Fruit fly (Drosophila melanogaster) ovary, adult (tissue): Measurements from ENCODE around the gene aru.

ENCODE experiments used
- CG17801 ChIP-seq: fragments of 200-800 bp; optimal IDR thresholded peaks from 2 replicates; lab custom pipeline; 2019; ENCODE audit warnings: missing biosample characterization, mild to moderate bottlenecking, missing genetic modification characterization, moderate library complexity; ENCODE audit not compliant: partially characterized antibody

aru gene

DNA sequence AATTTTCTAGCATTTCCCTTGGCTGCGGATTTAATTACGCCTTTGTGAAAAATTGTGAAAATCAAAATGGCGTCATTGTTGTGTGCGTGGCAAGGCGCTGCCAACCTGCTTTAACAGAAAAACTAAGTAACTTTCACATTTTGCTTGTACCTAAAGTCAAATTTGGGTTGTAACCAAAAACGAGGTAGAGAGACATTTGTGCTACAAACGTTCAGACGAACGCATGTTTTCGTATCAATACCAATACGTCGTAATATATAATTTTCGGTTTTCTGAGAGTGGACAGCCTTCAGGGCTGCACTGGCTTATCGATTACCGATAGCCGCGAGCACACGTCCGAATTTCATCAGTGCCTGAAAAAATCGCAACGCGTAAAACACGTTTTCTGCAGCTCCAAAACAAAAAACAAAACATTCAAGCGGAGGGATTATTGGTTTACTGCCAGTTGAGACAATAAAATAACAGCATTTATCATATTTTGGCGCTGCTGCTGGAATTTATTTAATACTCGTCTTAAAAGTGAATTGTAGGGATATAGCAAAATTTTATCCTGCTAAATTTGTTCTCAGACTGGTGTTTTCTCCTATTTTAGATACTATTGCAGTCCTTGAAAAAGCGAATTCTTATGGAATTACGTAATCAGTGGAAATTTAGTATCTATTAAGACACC lies 2.7 kb upstream of the aru start:
- peak; percentile 70 for TF ChIP-seq CG17801 (GFP tag; lab: Kevin White, UChicago)

DNA sequence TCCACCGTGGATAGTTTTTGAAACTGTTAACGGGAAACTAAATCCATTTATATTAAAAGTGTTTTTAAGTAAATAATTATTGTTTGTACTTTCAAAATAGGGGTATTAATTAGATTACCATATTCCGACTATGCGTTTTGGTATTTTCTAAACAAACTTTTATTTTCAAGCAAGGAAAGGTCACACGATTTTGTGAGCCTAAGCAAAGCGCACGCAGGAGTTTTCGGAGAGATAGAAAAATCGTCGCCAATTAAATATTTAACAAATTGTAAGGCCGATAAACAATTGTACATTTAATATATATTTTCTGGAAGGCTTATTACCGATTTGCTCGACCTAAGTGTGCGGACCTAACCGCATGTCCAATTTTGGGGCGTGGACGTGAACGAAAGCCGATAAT lies 2.1 kb upstream of the aru start, which contains the start of gene PNUTS:
TSS of gene PNUTS (plus strand) at position 181 of the 400 bp plus-strand sequence.
- no peak for TF ChIP-seq CG17801 (GFP tag; lab: Kevin White, UChicago)

DNA sequence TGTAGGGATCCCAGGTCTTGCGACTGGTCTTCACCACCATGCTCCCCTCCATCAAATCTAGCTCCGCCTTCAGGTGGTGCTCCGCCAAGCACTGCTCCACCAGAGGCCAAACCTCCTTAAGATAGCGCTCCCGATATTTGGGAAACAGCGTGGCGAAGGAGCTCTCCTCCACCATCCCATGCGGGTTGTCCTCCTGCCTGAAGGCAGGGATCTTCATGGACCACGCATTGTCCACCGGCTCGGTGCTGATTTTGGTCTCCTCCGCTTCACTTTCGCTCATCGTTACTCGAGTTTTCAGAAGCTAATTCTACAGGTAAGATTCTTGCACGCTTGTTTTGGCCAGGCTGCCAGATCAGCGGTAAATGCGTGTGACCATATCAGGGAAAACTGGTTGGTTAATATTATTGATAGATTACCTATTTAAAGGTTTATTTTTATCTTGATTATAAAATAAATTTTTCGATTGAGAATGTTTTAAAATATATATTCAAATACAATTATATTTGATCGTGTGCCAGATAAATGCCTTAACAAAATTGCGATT lies 1.4 kb upstream of the aru start, which contains the start of gene dbe:
TSS of gene dbe (minus strand) at position 361 of the 544 bp plus-strand sequence.
- no peak for TF ChIP-seq CG17801 (GFP tag; lab: Kevin White, UChicago)

DNA sequence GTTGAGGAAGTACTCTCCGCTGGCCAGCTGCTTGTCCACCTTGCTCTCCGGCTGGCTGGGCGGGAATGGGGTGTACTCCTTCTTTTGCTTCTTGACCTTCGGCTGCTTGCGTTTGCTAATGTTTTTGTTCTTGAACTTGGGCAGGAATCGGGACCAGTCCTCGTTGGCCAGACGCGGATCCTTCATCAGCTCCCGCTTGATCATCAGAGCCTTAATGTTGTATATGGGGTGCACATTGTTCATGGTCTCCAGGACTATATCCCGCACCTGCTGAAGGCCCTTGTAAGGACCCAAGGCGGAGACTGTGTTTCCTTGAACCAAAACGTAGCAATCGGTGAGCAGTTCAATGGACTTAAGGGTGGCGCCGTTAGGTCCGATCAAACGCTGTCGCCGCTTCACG lies 807 bp upstream of the aru start:
- no peak for TF ChIP-seq CG17801 (GFP tag; lab: Kevin White, UChicago)

DNA sequence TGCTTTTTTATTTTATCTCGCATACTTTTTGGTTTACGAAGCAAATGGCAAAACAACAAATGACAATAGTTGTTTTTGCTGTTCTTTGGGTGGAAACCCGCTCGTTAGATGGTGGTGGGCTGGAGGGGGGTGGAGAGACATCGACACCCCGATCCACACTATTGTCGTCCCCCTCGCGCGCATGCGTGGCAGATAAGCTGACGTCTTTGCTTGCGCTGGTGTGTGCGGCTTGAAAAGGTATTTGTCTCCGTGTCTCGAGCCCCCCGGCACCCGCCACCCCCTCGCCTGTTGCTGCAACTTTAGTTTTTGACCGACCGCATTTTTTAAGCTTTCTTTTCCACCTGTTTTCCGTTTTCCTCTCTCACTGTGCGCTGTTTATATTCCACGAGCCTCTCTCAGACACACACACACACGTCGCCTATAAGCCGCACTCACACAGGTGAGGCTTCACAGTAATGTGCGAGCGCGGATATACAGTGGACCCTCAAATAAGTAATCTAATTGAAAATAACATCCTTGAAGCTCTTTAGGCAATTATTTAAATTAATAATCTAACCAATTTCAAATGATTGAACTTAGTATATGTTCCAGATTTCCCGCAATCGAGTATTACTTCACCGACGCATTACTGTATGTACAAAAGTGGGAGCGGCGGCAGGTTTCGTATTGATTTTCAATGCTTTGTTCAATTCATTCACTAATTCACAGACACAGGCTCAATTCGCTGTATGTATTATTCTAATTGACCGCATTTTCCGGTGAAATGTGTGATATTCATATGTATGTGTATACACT lies 1.0 kb downstream of the aru start:
- TF ChIP-seq CG17801 (GFP tag; lab: Kevin White, UChicago), result peak; percentile 97

DNA sequence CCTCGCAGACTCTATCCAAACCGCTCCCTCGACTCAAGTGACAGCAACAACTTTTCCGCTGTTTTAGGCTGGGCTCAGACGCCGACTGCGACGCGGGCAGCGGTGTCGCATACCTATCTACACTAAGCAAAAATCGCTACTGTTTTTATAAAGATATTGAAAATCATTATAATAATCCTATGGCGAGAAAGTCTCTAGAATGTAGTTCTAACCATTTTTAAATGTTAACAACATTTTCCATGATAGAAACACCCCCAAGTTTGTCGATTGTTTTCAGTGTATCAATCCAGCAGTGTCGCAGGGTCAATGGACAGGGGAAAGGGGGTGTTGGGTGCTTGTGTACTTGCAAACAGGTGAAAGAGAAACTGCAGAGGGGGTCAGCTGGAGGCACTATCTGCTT lies 2.3 kb downstream of the aru start:
- TF ChIP-seq CG17801 (GFP tag; lab: Kevin White, UChicago), result peak; percentile 97

DNA sequence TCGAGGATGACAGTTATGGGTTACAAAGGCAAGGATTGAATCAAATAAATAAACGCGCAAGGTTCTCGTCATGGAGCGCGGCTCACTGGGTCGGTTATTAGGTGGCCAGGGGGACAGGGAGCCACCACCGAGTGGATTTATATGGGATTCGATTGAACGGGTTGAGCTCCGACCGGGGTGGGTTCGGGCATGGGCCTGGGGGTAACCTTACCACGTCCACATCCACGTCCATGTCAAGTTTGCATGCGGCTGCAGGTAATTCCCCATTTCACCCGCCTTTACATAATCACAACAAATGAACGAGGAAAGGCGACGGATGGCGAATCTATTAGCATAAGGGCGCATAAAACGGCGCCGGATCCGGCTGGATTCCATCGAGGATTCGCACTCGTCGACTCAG lies 8.3 kb downstream of the aru start, which contains the start of gene CG13950:
TSS of gene CG13950 (plus strand) at position 301 of the 400 bp plus-strand sequence.
- TF ChIP-seq CG17801 (GFP tag; lab: Kevin White, UChicago), result no peak

DNA sequence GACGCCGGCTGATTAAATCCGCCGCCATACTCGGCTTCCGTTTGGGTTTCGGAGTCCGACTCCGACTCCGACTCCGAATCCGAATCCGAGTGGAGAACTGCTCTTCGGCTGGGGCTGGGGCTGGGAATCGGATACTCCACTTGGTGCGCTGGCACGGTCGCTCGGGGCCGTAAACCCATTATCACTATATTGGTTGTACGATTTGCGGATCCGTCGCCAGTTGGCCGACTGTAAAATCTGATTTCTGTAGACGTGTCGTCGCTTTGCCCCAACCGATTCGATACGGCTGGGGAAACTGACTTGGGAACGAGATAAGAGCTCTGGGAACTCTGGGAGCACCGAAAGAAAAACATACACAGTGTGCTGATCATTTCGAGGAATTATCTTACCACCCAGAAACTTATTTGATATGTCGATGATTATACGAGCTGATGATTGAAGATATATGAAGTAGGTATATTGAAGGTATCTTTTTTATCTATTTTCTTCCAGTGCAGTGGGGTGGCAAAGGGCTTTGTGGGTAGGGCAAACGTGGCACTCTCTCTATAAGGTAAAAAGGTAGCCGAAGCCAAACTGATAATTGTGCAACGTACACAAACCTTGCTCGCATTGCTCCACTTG lies 10.1 kb downstream of the aru start:
- no peak for TF ChIP-seq CG17801 (GFP tag; lab: Kevin White, UChicago)

DNA sequence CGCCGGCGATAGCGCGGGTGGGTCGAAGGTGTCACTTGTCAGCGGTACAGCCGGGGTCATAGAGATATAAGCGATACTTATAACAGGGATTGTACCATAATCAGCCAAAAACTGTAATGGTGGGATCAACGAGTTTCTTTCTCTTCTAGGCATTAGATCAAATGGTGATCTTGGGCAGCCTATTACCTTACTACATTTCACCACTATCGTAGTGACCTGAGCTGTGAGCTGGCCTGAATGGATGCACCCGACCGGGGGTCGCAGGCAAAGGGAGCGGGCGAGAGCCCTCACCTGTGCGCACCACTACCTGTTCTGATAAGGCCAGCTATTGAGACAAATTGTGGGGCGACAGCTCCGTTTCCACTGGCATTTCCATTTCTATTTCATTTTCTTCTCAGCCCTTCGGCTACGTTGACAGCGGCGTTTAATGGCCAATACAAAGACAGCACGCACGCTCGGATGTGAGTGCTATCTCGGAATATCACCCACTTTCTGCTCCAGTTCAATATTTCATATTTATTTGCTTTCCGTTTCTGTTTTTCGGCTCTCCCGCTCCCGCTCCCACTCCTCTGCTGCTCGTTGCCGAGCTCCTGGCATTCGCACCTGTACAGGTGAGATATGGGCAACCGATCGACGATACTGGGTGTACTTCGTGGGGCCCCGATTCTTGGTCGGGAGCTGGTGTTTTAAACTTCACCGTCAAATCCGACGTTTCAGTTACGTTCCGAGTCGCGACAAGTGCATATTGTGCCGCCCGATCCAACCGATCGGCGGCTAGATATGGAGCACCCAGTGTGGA lies 11.3 kb downstream of the aru start:
- no peak for TF ChIP-seq CG17801 (GFP tag; lab: Kevin White, UChicago)

DNA sequence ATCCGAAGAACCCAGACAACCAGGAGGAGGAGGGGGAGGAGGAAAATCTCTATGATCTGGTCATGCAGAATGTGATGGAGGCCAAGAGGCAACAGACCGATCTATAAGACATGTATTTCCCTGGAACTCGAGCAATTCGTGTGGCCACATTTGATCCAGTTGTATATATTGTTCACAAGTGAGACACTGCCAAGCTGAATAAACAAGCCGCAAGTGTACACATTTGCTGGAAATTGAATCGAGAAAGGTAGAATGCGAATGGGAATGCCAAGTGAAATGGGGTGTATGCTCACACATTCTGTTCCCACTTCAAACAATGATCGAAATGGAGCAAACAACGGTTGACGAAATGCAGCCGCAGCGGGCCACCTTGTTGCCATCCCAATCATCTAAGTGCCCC lies 12.2 kb downstream of the aru start:
- no peak for TF ChIP-seq CG17801 (GFP tag; lab: Kevin White, UChicago)

DNA sequence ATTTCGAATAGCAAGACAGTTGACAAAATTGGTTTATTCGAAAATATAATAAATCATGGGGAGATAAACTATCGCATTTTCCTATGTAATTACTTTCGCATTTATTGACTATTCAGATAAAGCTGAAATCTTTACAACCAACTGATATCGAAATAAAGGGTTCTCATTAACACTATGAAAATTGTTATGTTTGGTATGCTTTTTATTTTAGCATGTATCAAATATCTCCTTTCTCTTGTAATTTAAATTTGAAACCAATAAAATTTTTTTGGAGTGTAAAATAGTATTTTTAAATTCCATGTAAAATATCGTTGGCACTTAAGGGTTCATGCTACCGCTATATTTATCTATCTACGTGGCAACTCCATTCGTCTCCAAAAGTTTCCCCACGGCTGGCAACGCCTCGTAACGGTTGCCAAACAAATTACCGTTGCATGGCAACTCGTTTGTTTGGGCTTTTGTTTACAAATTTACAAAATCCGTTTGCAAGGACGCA lies 13.1 kb downstream of the aru start, which contains the start of gene CG13949:
TSS of gene CG13949 (plus strand) at position 286 of the 496 bp plus-strand sequence.
- no peak for TF ChIP-seq CG17801 (GFP tag; lab: Kevin White, UChicago)

DNA sequence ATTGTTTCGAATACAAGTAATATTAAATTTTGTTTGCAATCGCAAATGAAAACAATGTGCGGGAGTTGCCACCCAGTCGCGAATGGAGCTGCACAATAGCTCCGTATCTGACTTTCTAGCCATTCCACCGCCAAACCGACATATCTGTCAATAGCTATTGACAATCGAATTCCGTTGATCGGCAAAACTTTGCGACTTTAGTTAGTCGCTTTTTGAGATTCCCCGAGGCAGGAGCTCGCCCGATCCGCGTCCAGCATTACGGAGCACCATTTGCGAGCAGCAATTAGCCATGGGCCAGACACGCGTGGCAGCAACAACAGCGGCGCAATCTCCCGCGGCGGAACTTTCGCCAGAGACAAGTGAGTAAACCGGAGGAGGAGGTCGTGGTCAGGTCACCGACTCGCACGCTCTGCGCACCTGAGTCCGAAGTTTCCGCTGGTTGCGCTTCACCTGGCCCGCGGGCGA lies 15.5 kb downstream of the aru start, which contains the start of the genes CG4291 and kraken:
TSS of gene CG4291 (minus strand) at position 84 of the 465 bp plus-strand sequence.
TSS of gene kraken (plus strand) at position 122 of the 465 bp plus-strand sequence.
- TF ChIP-seq CG17801 (GFP tag; lab: Kevin White, UChicago), result peak; percentile 64

DNA sequence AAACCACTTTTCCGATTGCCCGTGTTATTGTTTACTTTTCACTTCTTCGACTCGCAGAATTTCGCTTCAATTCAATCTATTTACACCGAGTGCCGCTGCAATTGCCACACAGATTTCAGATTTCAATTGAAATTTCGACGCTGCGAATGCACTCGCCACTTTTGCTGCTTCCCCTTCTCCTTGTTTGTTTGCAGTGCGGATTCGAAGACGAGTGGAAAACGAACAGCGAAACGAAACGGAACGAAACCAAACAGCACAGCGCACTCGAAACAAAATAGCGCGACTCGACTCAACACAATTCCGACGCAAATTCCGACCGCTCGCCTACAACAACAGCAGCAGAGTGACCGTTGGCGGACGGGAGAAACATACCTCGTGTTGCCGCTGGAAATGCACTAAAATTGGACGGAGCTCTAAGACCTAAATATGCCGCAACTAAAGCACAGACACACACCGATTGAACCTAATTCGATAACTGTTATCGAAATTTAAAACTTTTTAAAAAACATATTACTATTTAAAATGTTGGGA lies 17.4 kb downstream of the aru start, which contains the start of gene drongo:
TSS of gene drongo (minus strand) at position 345 of the 531 bp plus-strand sequence.
- TF ChIP-seq CG17801 (GFP tag; lab: Kevin White, UChicago), result peak; percentile 25
